Fruit fly (Drosophila melanogaster): ENCODE measurements around the gene gdl-ORF39.

The gdl-ORF39 gene

DNA sequence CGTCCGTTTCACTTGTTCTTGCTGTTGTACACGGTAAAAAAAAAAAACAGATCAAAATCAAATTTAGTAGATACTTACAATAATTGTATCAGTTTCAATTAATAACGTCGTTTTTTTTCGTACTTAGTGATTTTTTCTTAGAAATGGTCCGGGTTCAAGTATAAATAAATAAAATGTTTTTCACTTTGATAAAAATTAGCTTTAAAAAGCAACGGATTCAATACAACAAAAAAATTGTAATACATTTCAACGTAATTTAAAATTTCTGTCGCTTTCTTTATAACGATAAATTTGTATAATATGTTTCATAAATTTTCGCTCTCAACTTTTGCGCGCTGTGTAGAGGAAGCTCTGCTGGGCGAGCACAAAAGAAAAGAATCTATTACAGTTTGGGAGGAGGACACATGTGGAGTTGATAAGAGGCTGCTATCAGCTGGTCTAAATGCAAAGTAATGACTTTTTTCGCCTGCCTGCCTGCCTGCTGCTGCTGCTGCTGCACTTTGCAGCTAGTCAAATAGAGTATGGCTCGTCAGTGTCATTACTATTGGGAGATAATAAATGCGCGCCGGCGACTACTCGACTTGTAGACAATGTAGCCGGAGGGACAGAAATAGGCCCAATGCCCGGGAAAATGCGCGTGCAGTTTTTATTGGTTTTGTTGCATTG lies 28.8 kb downstream of the gdl-ORF39 start (continued):
- TF ChIP-seq aop (GFP tag; IDR thresholded peaks at IDR 0.05) = no peak
- peak; percentile 63 for TF ChIP-seq HHEX (GFP tag; optimal IDR thresholded peaks at IDR 0.05)
- TF ChIP-seq CG10366 (GFP tag; IDR thresholded peaks at IDR 0.05) = peak; percentile 35; the same call in 1 of the 2 replicates
- peak; percentile 41 for TF ChIP-seq CG8359 (GFP tag; optimal IDR thresholded peaks at IDR 0.05; ENCODE audit: borderline replicate concordance)
- TF ChIP-seq Camta (GFP tag; optimal IDR thresholded peaks at IDR 0.05) = peak; percentile 35
- TF ChIP-seq CG17568 (GFP tag; optimal IDR thresholded peaks at IDR 0.05) = peak; percentile 5
- no peak for TF ChIP-seq CG7928 (GFP tag; optimal IDR thresholded peaks at IDR 0.05)
- no peak for TF ChIP-seq CG17612 (GFP tag; IDR thresholded peaks at IDR 0.05)
- TF ChIP-seq CG6683 (GFP tag; optimal IDR thresholded peaks at IDR 0.05) = peak; percentile 6
- TF ChIP-seq tin (GFP tag; optimal IDR thresholded peaks at IDR 0.05) = peak; percentile 48
- TF ChIP-seq CG14860 (GFP tag; IDR thresholded peaks at IDR 0.05; ENCODE audit: partially characterized antibody) = no peak
- no peak for TF ChIP-seq abd-A (tag; optimal IDR thresholded peaks at IDR 0.05)
- TF ChIP-seq HLH4C (GFP tag; IDR thresholded peaks at IDR 0.05; ENCODE audit: partially characterized antibody) = no peak
- TF ChIP-seq Six4 (GFP tag; optimal IDR thresholded peaks at IDR 0.05) = peak; percentile 0
- TF ChIP-seq mirr (GFP tag; optimal IDR thresholded peaks at IDR 0.05) = no peak
- peak; percentile 62 for TF ChIP-seq CG17359 (tag; optimal IDR thresholded peaks at IDR 0.05)
- TF ChIP-seq Poxn (GFP tag; IDR thresholded peaks at IDR 0.05) = no peak
- TF ChIP-seq Bteb2 (GFP tag; optimal IDR thresholded peaks at IDR 0.05) = peak; percentile 46
- no peak for TF ChIP-seq salm (tag; optimal IDR thresholded peaks at IDR 0.05)
- TF ChIP-seq CG10959 (GFP tag; IDR thresholded peaks at IDR 0.05) = no peak
- no peak for TF ChIP-seq jigr1 (GFP tag; IDR thresholded peaks at IDR 0.05)
- TF ChIP-seq row (GFP tag; IDR thresholded peaks at IDR 0.05) = peak; percentile 67
- TF ChIP-seq CG31224 (GFP tag; IDR thresholded peaks at IDR 0.05) = no peak
- no peak for TF ChIP-seq Ets97D (GFP tag; optimal IDR thresholded peaks at IDR 0.05)
- TF ChIP-seq CG3163 (GFP tag; optimal IDR thresholded peaks at IDR 0.05) = no peak
- no peak for TF ChIP-seq Ravus (GFP tag; IDR thresholded peaks at IDR 0.05)
- no peak for TF ChIP-seq C15 (GFP tag; IDR thresholded peaks at IDR 0.05)
- TF ChIP-seq eve (GFP tag; optimal IDR thresholded peaks at IDR 0.05) = peak in 1 of 2 experiments; percentile 74
- peak; percentile 75 for TF ChIP-seq Sox100B (GFP tag; optimal IDR thresholded peaks at IDR 0.05)
- TF ChIP-seq CG9437 (GFP tag; optimal IDR thresholded peaks at IDR 0.05) = peak; percentile 70
- TF ChIP-seq Doc2 (GFP tag; IDR thresholded peaks at IDR 0.05) = no peak
- TF ChIP-seq CG15269 (tag; optimal IDR thresholded peaks at IDR 0.05) = peak; percentile 78
- no peak for TF ChIP-seq luna (GFP tag; optimal IDR thresholded peaks at IDR 0.05)
- peak; percentile 79 for TF ChIP-seq dmrt11E (tag; optimal IDR thresholded peaks at IDR 0.05)
- TF ChIP-seq usp (GFP tag; optimal IDR thresholded peaks at IDR 0.05) = no peak
- no peak for TF ChIP-seq nerfin-2 (GFP tag; IDR thresholded peaks at IDR 0.05; ENCODE audit: partially characterized antibody)
- no peak for TF ChIP-seq Gsc (GFP tag; IDR thresholded peaks at IDR 0.05)
- peak; percentile 35 for TF ChIP-seq Dip3 (GFP tag; optimal IDR thresholded peaks at IDR 0.05)
- peak; percentile 46 for TF ChIP-seq CG15696 (tag; optimal IDR thresholded peaks at IDR 0.05)
- TF ChIP-seq CG2129 (GFP tag; IDR thresholded peaks at IDR 0.05; ENCODE audit: partially characterized antibody) = no peak
- TF ChIP-seq CG12769 (tag; optimal IDR thresholded peaks at IDR 0.05) = no peak
- TF ChIP-seq CG3995 (GFP tag; optimal IDR thresholded peaks at IDR 0.05) = no peak
- TF ChIP-seq Hmr (GFP tag; optimal IDR thresholded peaks at IDR 0.05) = peak; percentile 73
- TF ChIP-seq Antp (GFP tag; optimal IDR thresholded peaks at IDR 0.05) = no peak
- TF ChIP-seq Gug (GFP tag; IDR thresholded peaks at IDR 0.05) = 0 out of 4 replicates have a peak, but pooled peaks have one; percentile 14
- peak; percentile 2 for TF ChIP-seq pnt (GFP tag; optimal IDR thresholded peaks at IDR 0.05)
- TF ChIP-seq CG2202 (tag; optimal IDR thresholded peaks at IDR 0.05) = peak; percentile 19
- peak; percentile 65 for TF ChIP-seq odd (GFP tag; optimal IDR thresholded peaks at IDR 0.05)
- no peak for TF ChIP-seq CG3726 (GFP tag; IDR thresholded peaks at IDR 0.05)
- no peak for TF ChIP-seq CG6765 (GFP tag; optimal IDR thresholded peaks at IDR 0.05)
- TF ChIP-seq Sin3A (optimal IDR thresholded peaks at IDR 0.05) = no peak

Data from whole organism, embryonic.